Worm (Caenorhabditis elegans) whole organism, midembryonic: Measurements from ENCODE around the gene sto-6.

Experiments
- T22C8.4 ChIP-seq: fragments of 200-800 bp; sonication (Bioruptor generic); IDR thresholded peaks from 2 replicates; pipeline ENCODE4 v1.3.6; 2022; ENCODE audit warnings: missing genetic modification characterization, missing compliant biosample characterization
- cog-1 ChIP-seq: sonication (generic microtip); optimal IDR thresholded peaks from 2 replicates; lab custom pipeline; 2016; ENCODE audit warnings: missing genetic modification characterization, missing compliant biosample characterization
- flt-1 ChIP-seq: fragments of 200-800 bp; sonication (Bioruptor generic); IDR thresholded peaks from 2 replicates; pipeline ENCODE4 v1.3.6; 2022; ENCODE audit warnings: missing genetic modification characterization, missing compliant biosample characterization
- klf-2 ChIP-seq: fragments of 200-800 bp; sonication (Bioruptor generic); conservative IDR thresholded peaks from 2 replicates; pipeline ENCODE4 v1.3.6; 2022; ENCODE audit warnings: missing genetic modification reagents, missing genetic modification characterization, missing compliant biosample characterization
- med-1 ChIP-seq: sonication (generic microtip); optimal IDR thresholded peaks from 2 replicates; lab custom pipeline; 2017; ENCODE audit warnings: missing genetic modification characterization, mild to moderate bottlenecking, missing compliant biosample characterization, antibody characterized with exemption, missing genetic modification reagents; ENCODE audit not compliant: insufficient read depth
- ref-1 ChIP-seq: fragments of 200-800 bp; sonication (Bioruptor generic); conservative IDR thresholded peaks from 2 replicates; pipeline ENCODE4 v1.3.6; 2022; ENCODE audit warnings: missing genetic modification reagents, missing genetic modification characterization, missing compliant biosample characterization
- tab-1 ChIP-seq: fragments of 200-800 bp; sonication (Bioruptor generic); IDR thresholded peaks from 2 replicates; pipeline ENCODE4 v1.3.6; 2022; ENCODE audit warnings: missing genetic modification characterization, missing compliant biosample characterization
- ztf-23 ChIP-seq: fragments of 200-800 bp; sonication (Bioruptor generic); IDR thresholded peaks from 2 replicates; pipeline ENCODE4 v1.3.6; 2022; ENCODE audit warnings: missing genetic modification reagents, missing genetic modification characterization, missing compliant biosample characterization

ce11 chrX:11633278-11633677, 1.1 kb downstream of the sto-6 start:
- TF ChIP-seq med-1 (GFP tag; lab: Kevin White, UChicago): no peak
- no peak for TF ChIP-seq tab-1 (GFP tag; lab: Robert Waterston, UW)
- TF ChIP-seq flt-1: no peak
- no peak for TF ChIP-seq ztf-23 (GFP tag; lab: Robert Waterston, UW)
- no peak for TF ChIP-seq cog-1 (tag; lab: Kevin White, UChicago)
- no peak for TF ChIP-seq T22C8.4 (GFP tag; lab: Robert Waterston, UW)
- TF ChIP-seq ref-1 (GFP tag; lab: Robert Waterston, UW): no peak
- no peak for TF ChIP-seq klf-2 (GFP tag; lab: Robert Waterston, UW)
